Fruit fly (Drosophila melanogaster): ENCODE measurements around the gene Edem1.

The Edem1 gene

dm6 chrX:1897384-1897783 lies 11.2 kb downstream of the Edem1 start (continued):
- no peak for TF ChIP-seq CG8632 (GFP tag; optimal IDR thresholded peaks at IDR 0.05)
- TF ChIP-seq net (GFP tag; optimal IDR thresholded peaks at IDR 0.05): no peak
- peak; percentile 87 for TF ChIP-seq Eip78C (GFP tag)
- no peak for TF ChIP-seq CG11902 (GFP tag; optimal IDR thresholded peaks at IDR 0.05)
- TF ChIP-seq CG16779 (tag; optimal IDR thresholded peaks at IDR 0.05): no peak
- TF ChIP-seq spab (GFP tag; optimal IDR thresholded peaks at IDR 0.05): no peak
- peak; percentile 75 for TF ChIP-seq Hr39 (GFP tag; optimal IDR thresholded peaks at IDR 0.05)
- no peak for TF ChIP-seq pdm3 (GFP tag; optimal IDR thresholded peaks at IDR 0.05)
- TF ChIP-seq CG6854 (GFP tag; optimal IDR thresholded peaks at IDR 0.05): no peak
- peak; percentile 74 for TF ChIP-seq svp (GFP tag)
- TF ChIP-seq CG9139 (GFP tag; optimal IDR thresholded peaks at IDR 0.05): no peak
- TF ChIP-seq topi (GFP tag; optimal IDR thresholded peaks at IDR 0.05): peak; percentile 66
- peak; percentile 46 for TF ChIP-seq acj6 (GFP tag; optimal IDR thresholded peaks at IDR 0.05)
- TF ChIP-seq CG8119 (GFP tag; IDR thresholded peaks at IDR 0.05): peak; percentile 40; the same call in 1 of the 3 replicates
- no peak for TF ChIP-seq dac (GFP tag; optimal IDR thresholded peaks at IDR 0.05)
- TF ChIP-seq achi (GFP tag; optimal IDR thresholded peaks at IDR 0.05): no peak
- TF ChIP-seq CG6276 (GFP tag; optimal IDR thresholded peaks at IDR 0.05): no peak
- TF ChIP-seq CG4318 (GFP tag; optimal IDR thresholded peaks at IDR 0.05): no peak
- TF ChIP-seq salr (GFP tag; optimal IDR thresholded peaks at IDR 0.05): peak in 1 of 2 experiments; percentile 7
- no peak for TF ChIP-seq CG7368 (GFP tag; optimal IDR thresholded peaks at IDR 0.05)
- TF ChIP-seq Smox (GFP tag; optimal IDR thresholded peaks at IDR 0.05): no peak
- TF ChIP-seq Gug (GFP tag; IDR thresholded peaks at IDR 0.05): peak; percentile 59
- TF ChIP-seq Lpt (GFP tag; optimal IDR thresholded peaks at IDR 0.05): peak; percentile 19
- TF ChIP-seq CG3919 (GFP tag; optimal IDR thresholded peaks at IDR 0.05): peak; percentile 62
- TF ChIP-seq CG6163 (GFP tag; IDR thresholded peaks at IDR 0.05): peak; percentile 65

dm6 chrX:1893532-1893931 lies 15.1 kb downstream of the Edem1 start:
- TF ChIP-seq svp (GFP tag) (no peak), fd59A (GFP tag; optimal IDR thresholded peaks at IDR 0.05) (no peak), CG6808 (GFP tag; optimal IDR thresholded peaks at IDR 0.05) (no peak)

- TF ChIP-seq CG8632 (GFP tag; optimal IDR thresholded peaks at IDR 0.05) (no peak), CG34406 (GFP tag; optimal IDR thresholded peaks at IDR 0.05) (no peak), CG6792 (GFP tag; optimal IDR thresholded peaks at IDR 0.05) (no peak), vri (GFP tag; optimal IDR thresholded peaks at IDR 0.05) (no peak), CG3919 (GFP tag; optimal IDR thresholded peaks at IDR 0.05) (no peak), net (GFP tag; optimal IDR thresholded peaks at IDR 0.05) (no peak), CG3032 (tag; optimal IDR thresholded peaks at IDR 0.05) (peak; percentile 54), Eip75B (GFP tag; optimal IDR thresholded peaks at IDR 0.05) (no peak), lz (GFP tag; optimal IDR thresholded peaks at IDR 0.05) (peak; percentile 44), CG31627 (GFP tag; optimal IDR thresholded peaks at IDR 0.05) (peak; percentile 36), esn (GFP tag; optimal IDR thresholded peaks at IDR 0.05) (peak; percentile 44), CG10669 (GFP tag; optimal IDR thresholded peaks at IDR 0.05) (no peak), CG15336 (GFP tag; IDR thresholded peaks at IDR 0.05) (no peak), eg (GFP tag; IDR thresholded peaks at IDR 0.05) (peak; percentile 39; the same call in 1 of the 3 replicates), CG4318 (GFP tag; optimal IDR thresholded peaks at IDR 0.05) (no peak), CG16779 (tag; optimal IDR thresholded peaks at IDR 0.05) (no peak), CG1621 (tag; optimal IDR thresholded peaks at IDR 0.05) (no peak), Ets21C (GFP tag; optimal IDR thresholded peaks at IDR 0.05) (no peak), achi (GFP tag; optimal IDR thresholded peaks at IDR 0.05) (no peak), cyc (GFP tag; optimal IDR thresholded peaks at IDR 0.05) (no peak)
These were observed 18.7 kb downstream of the Edem1 start, which contains the start of the genes trr and mRpL16 for dm6 chrX:1889926-1890325. Gene trr (minus strand): TSS chrX:1889950. Gene mRpL16 (plus strand): TSS chrX:1890256.

Data from whole organism, prepupa.